Worm (Caenorhabditis elegans): Measurements from ENCODE around the gene C15C8.6.

The C15C8.6 gene

ce11 chrV:12728062-12728665, 23.2 kb downstream of the C15C8.6 start, which contains the start of the genes rpl-28 and mrpl-49:
Gene rpl-28 (minus strand): TSS chrV:12728112.
Gene mrpl-49 (plus strand): TSS chrV:12728631.
- TF ChIP-seq lin-54 (GFP tag; optimal IDR thresholded peaks at IDR 0.05) = peak; percentile 71
- TF ChIP-seq ztf-22 (GFP tag; optimal IDR thresholded peaks at IDR 0.05) = no peak
- TF ChIP-seq ekl-4 (GFP tag; IDR thresholded peaks at IDR 0.05) = 0 out of 2 replicates have a peak, but pooled peaks have one; percentile 34
- 0 out of 2 replicates have a peak, but pooled peaks have one; percentile 4 for TF ChIP-seq madf-8 (GFP tag; conservative IDR thresholded peaks at IDR 0.05)
- TF ChIP-seq Y53G8AR.9 (GFP tag; conservative IDR thresholded peaks at IDR 0.05) = peak; percentile 48; the same call in 1 of the 2 replicates
- peak; percentile 99 for TF ChIP-seq attf-3 (GFP tag; conservative IDR thresholded peaks at IDR 0.05)
- peak; percentile 34 for TF ChIP-seq ceh-27 (GFP tag; optimal IDR thresholded peaks at IDR 0.05)
- TF ChIP-seq nhr-80 (tag; optimal IDR thresholded peaks at IDR 0.05) = peak; percentile 59
- TF ChIP-seq ztf-18 (tag; optimal IDR thresholded peaks at IDR 0.05) = peak; percentile 40
- no peak for TF ChIP-seq ztf-25 (GFP tag; IDR thresholded peaks at IDR 0.05)
- TF ChIP-seq tbp1 (GFP tag; optimal IDR thresholded peaks at IDR 0.05) = peak; percentile 58
- no peak for TF ChIP-seq snpc-4 (GFP tag; optimal IDR thresholded peaks at IDR 0.05)
- peak in 3 of 4 experiments; percentile 28 to 81 (median 32) for TF ChIP-seq snpc-4 (tag; optimal IDR thresholded peaks at IDR 0.05)
- TF ChIP-seq lsy-27 (tag; optimal IDR thresholded peaks at IDR 0.05; ENCODE audit: borderline replicate concordance, insufficient read depth) = no peak
- peak; percentile 95 for TF ChIP-seq attf-5 (GFP tag; optimal IDR thresholded peaks at IDR 0.05)
- peak in 1 of 3 experiments; percentile 76 for TF ChIP-seq lin-35 (GFP tag; optimal IDR thresholded peaks at IDR 0.05)
- 0 out of 2 replicates have a peak, but pooled peaks have one; percentile 25 for TF ChIP-seq B0019.2 (GFP tag; conservative IDR thresholded peaks at IDR 0.05)
- TF ChIP-seq cebp-1 (GFP tag; IDR thresholded peaks at IDR 0.05) = no peak
- TF ChIP-seq cebp-1 (tag; optimal IDR thresholded peaks at IDR 0.05) = peak; percentile 68
- peak; percentile 57 for TF ChIP-seq lin-40 (tag; optimal IDR thresholded peaks at IDR 0.05)
- TF ChIP-seq sdz-38 (tag; optimal IDR thresholded peaks at IDR 0.05) = no peak
- no peak for TF ChIP-seq hlh-26 (GFP tag; conservative IDR thresholded peaks at IDR 0.05)
- peak; percentile 46; the same call in 1 of the 2 replicates for TF ChIP-seq F33H1.4 (GFP tag; IDR thresholded peaks at IDR 0.05)
- TF ChIP-seq K12H6.12 (tag; optimal IDR thresholded peaks at IDR 0.05) = peak; percentile 5
- no peak for TF ChIP-seq die-1 (tag; optimal IDR thresholded peaks at IDR 0.05)
- peak; percentile 42 for TF ChIP-seq F49E8.2 (tag; optimal IDR thresholded peaks at IDR 0.05; ENCODE audit: insufficient read depth)
- TF ChIP-seq F23B12.7 (tag; optimal IDR thresholded peaks at IDR 0.05; ENCODE audit: insufficient read depth) = peak; percentile 91
- peak; percentile 96 for TF ChIP-seq mcd-1 (GFP tag; IDR thresholded peaks at IDR 0.05)
- peak; percentile 64; the same call in 1 of the 2 replicates for TF ChIP-seq ceh-91 (GFP tag; IDR thresholded peaks at IDR 0.05)
- TF ChIP-seq D2030.7 (GFP tag; IDR thresholded peaks at IDR 0.05) = peak; percentile 42; the same call in 1 of the 2 replicates
- no peak for TF ChIP-seq sptf-2 (GFP tag; optimal IDR thresholded peaks at IDR 0.05)
- peak; percentile 52 for TF ChIP-seq hmg-1.2 (GFP tag; IDR thresholded peaks at IDR 0.05)
- TF ChIP-seq lsl-1 (GFP tag; optimal IDR thresholded peaks at IDR 0.05) = peak; percentile 56
- peak; percentile 64 for TF ChIP-seq dox-1 (GFP tag; IDR thresholded peaks at IDR 0.05)
- TF ChIP-seq ZK185.1 (tag; optimal IDR thresholded peaks at IDR 0.05; ENCODE audit: poor library complexity, severe bottlenecking) = peak; percentile 44
- TF ChIP-seq ztf-26 (tag; optimal IDR thresholded peaks at IDR 0.05) = peak; percentile 21
- no peak for TF ChIP-seq Y67H2A.10 (GFP tag; conservative IDR thresholded peaks at IDR 0.05)
- TF ChIP-seq efl-1 (GFP tag; optimal IDR thresholded peaks at IDR 0.05) = peak; percentile 23

Measured in whole organism, young adult.